Worm (Caenorhabditis elegans) whole organism, young adult: ENCODE results near the gene srh-5.

ENCODE experiments used
- B0336.3 ChIP-seq: fragments of 200-800 bp; sonication (Bioruptor generic); IDR thresholded peaks from 2 replicates; pipeline ENCODE4 v1.3.6; 2022; ENCODE audit warnings: missing genetic modification characterization, missing compliant biosample characterization
- C06A6.2 ChIP-seq: fragments of 200-800 bp; sonication (Bioruptor generic); conservative IDR thresholded peaks from 2 replicates; pipeline ENCODE4 v1.3.6; 2022; ENCODE audit warnings: missing genetic modification characterization, missing compliant biosample characterization
- akir-1 ChIP-seq: fragments of 200-800 bp; sonication (Bioruptor generic); optimal IDR thresholded peaks from 2 replicates; lab custom pipeline; 2018; ENCODE audit warnings: mild to moderate bottlenecking, missing genetic modification characterization, moderate library complexity, missing compliant biosample characterization
- attf-6 ChIP-seq: fragments of 200-800 bp; sonication (Bioruptor generic); IDR thresholded peaks from 2 replicates; pipeline ENCODE4 v1.3.6; 2022; ENCODE audit warnings: missing genetic modification reagents, missing genetic modification characterization, missing compliant biosample characterization
- lag-1 ChIP-seq: fragments of 200-800 bp; sonication (Bioruptor generic); IDR thresholded peaks from 2 replicates; pipeline ENCODE4 v1.3.6; 2022; ENCODE audit warnings: missing genetic modification reagents, missing genetic modification characterization, missing compliant biosample characterization
- sea-2 ChIP-seq: fragments of 200-800 bp; sonication (Bioruptor generic); IDR thresholded peaks from 2 replicates; pipeline ENCODE4 v1.3.6; 2022; ENCODE audit warnings: missing genetic modification characterization, missing compliant biosample characterization
- snpc-4 ChIP-seq, 5 experiments: fragments of 150-350 bp in 1 of 5; sonication (generic microtip) in 4 of 5; optimal IDR thresholded peaks; 2 replicates each; lab custom pipeline; 2014 to 2018; ENCODE audit warnings: missing genetic modification characterization in 5 of 5, missing biosample characterization in 3 of 5, antibody characterized with exemption in 2 of 5, mild to moderate bottlenecking in 2 of 5, missing compliant biosample characterization in 2 of 5, missing genotype in 2 of 5, moderate library complexity in 2 of 5, missing genetic modification reagents in 1 of 5

- no peak for TF ChIP-seq B0336.3 (GFP tag; lab: Robert Waterston, UW)
- TF ChIP-seq snpc-4 (GFP tag; optimal IDR thresholded peaks at IDR 0.05; lab: Kevin White, UChicago), result no peak
- TF ChIP-seq snpc-4 (tag; optimal IDR thresholded peaks at IDR 0.05; lab: Kevin White, UChicago), result no peak
- no peak for TF ChIP-seq akir-1 (GFP tag; lab: Kevin White, UChicago)
- TF ChIP-seq sea-2, result no peak
- TF ChIP-seq C06A6.2 (GFP tag; lab: Robert Waterston, UW), result no peak
- TF ChIP-seq lag-1 (GFP tag; lab: Robert Waterston, UW), result no peak
- no peak for TF ChIP-seq attf-6 (GFP tag; lab: Robert Waterston, UW)
Measured at ce11 chrV:1725353-1725752, 39.9 kb downstream of the srh-5 start, which contains the start of gene sri-27.
